Worm (Caenorhabditis elegans) whole organism, late embryonic: ENCODE measurements around the gene idpc-3.

Source experiments
- C38D4.7 ChIP-seq: fragments of 200-800 bp; sonication (Bioruptor generic); optimal IDR thresholded peaks from 2 replicates; lab custom pipeline; 2018; ENCODE audit warnings: mild to moderate bottlenecking, missing genetic modification characterization, moderate library complexity, missing compliant biosample characterization
- che-1 ChIP-seq: sonication (generic microtip); optimal IDR thresholded peaks from 2 replicates; lab custom pipeline; 2016; ENCODE audit warnings: mild to moderate bottlenecking, missing genetic modification characterization, missing compliant biosample characterization

ce11 chrV:9677977-9678376 is 49.0 kb upstream of the idpc-3 start, which contains the start of gene cthd-1:
- TF ChIP-seq C38D4.7 (GFP tag; lab: Kevin White, UChicago) (no peak), che-1 (tag; lab: Kevin White, UChicago) (no peak)
